Worm (Caenorhabditis elegans) whole organism, L4 larva: ENCODE results near the gene epn-1.

Experiments
- D1046.2 ChIP-seq: fragments of 200-800 bp; sonication (Bioruptor generic); IDR thresholded peaks from 2 replicates; pipeline ENCODE4 v1.3.6; 2022; ENCODE audit warnings: missing genetic modification characterization, missing compliant biosample characterization
- F10B5.3 ChIP-seq: sonication (generic microtip); optimal IDR thresholded peaks from 2 replicates; lab custom pipeline; 2016; ENCODE audit warnings: mild to moderate bottlenecking, missing genetic modification characterization, missing compliant biosample characterization
- F37D6.2 ChIP-seq: sonication (generic microtip); optimal IDR thresholded peaks from 2 replicates; lab custom pipeline; 2016; ENCODE audit warnings: mild to moderate bottlenecking, missing genetic modification characterization, missing compliant biosample characterization
- F49E8.2 ChIP-seq: sonication (generic microtip); optimal IDR thresholded peaks from 2 replicates; lab custom pipeline; 2016; ENCODE audit warnings: missing compliant biosample characterization, mild to moderate bottlenecking, missing genetic modification characterization, borderline replicate concordance
- R02D3.7 ChIP-seq: fragments of 150-350 bp; sonication (generic microtip); optimal IDR thresholded peaks from 3 replicates; lab custom pipeline; 2014; ENCODE audit warnings: missing biosample characterization, missing genetic modification characterization
- T26A8.4 ChIP-seq: fragments of 200-800 bp; sonication (Bioruptor generic); IDR thresholded peaks from 2 replicates; pipeline ENCODE4 v1.3.6; 2022; ENCODE audit warnings: missing genetic modification characterization, missing compliant biosample characterization
- Y105C5A.15 ChIP-seq: fragments of 200-800 bp; sonication (Bioruptor generic); IDR thresholded peaks from 2 replicates; pipeline ENCODE4 v1.3.6; 2022; ENCODE audit warnings: missing genetic modification characterization, missing compliant biosample characterization
- ZK546.5 ChIP-seq, 2 experiments: sonication (generic microtip); optimal IDR thresholded peaks; 2 replicates each; lab custom pipeline; 2017; ENCODE audit warnings: missing biosample characterization in 2 of 2, missing genetic modification characterization in 2 of 2
- ama-1 ChIP-seq: fragments of 150-350 bp; optimal IDR thresholded peaks from 2 replicates; lab custom pipeline; 2014; ENCODE audit warnings: inconsistent platforms, mixed read lengths
- ceh-20 ChIP-seq: fragments of 200-800 bp; sonication (Bioruptor generic); IDR thresholded peaks from 2 replicates; pipeline ENCODE4 v1.3.6; 2022; ENCODE audit warnings: missing genetic modification reagents, missing genetic modification characterization, missing compliant biosample characterization
- ceh-62 ChIP-seq: sonication (generic microtip); optimal IDR thresholded peaks from 2 replicates; lab custom pipeline; 2017; ENCODE audit warnings: missing biosample characterization, missing genetic modification characterization
- ceh-82 ChIP-seq: sonication (generic microtip); optimal IDR thresholded peaks from 2 replicates; lab custom pipeline; 2017; ENCODE audit warnings: missing biosample characterization, missing genetic modification characterization
- dmd-8 ChIP-seq: fragments of 200-800 bp; sonication (Bioruptor generic); IDR thresholded peaks from 2 replicates; pipeline ENCODE4 v1.3.6; 2022; ENCODE audit warnings: missing genetic modification characterization, missing compliant biosample characterization
- duxl-1 ChIP-seq: sonication (generic microtip); optimal IDR thresholded peaks from 2 replicates; lab custom pipeline; 2016; ENCODE audit warnings: mild to moderate bottlenecking, missing genetic modification characterization, moderate library complexity, missing compliant biosample characterization; ENCODE audit not compliant: poor library complexity
- fkh-10 ChIP-seq: fragments of 150-350 bp; optimal IDR thresholded peaks from 2 replicates; lab custom pipeline; 2014; ENCODE audit warnings: missing biosample characterization, missing genetic modification reagents, missing genetic modification characterization
- hif-1 ChIP-seq, 2 experiments: sonication (generic microtip); optimal IDR thresholded peaks; 2 replicates each; lab custom pipeline; 2016 to 2017; ENCODE audit warnings: missing compliant biosample characterization in 2 of 2, missing genetic modification characterization in 2 of 2, missing genetic modification reagents in 2 of 2, missing genotype in 2 of 2, mild to moderate bottlenecking in 1 of 2
- hlh-11 ChIP-seq: fragments of 200-800 bp; sonication (Bioruptor generic); optimal IDR thresholded peaks from 2 replicates; lab custom pipeline; 2018; ENCODE audit warnings: mild to moderate bottlenecking, missing genetic modification characterization, missing compliant biosample characterization
- jun-1 ChIP-seq: fragments of 150-350 bp; optimal IDR thresholded peaks from 2 replicates; lab custom pipeline; 2014; ENCODE audit warnings: missing biosample characterization, missing genetic modification reagents, missing genetic modification characterization
- lim-7 ChIP-seq: fragments of 200-800 bp; sonication (Bioruptor generic); IDR thresholded peaks from 2 replicates; pipeline ENCODE4 v1.3.6; 2022; ENCODE audit warnings: missing genetic modification characterization, missing compliant biosample characterization
- lin-15B ChIP-seq: fragments of 150-350 bp; sonication (generic microtip); optimal IDR thresholded peaks from 3 replicates; lab custom pipeline; 2014; ENCODE audit warnings: missing biosample characterization, missing genetic modification characterization
- lin-29 ChIP-seq: fragments of 200-800 bp; sonication (Bioruptor generic); IDR thresholded peaks from 2 replicates; pipeline ENCODE4 v1.3.6; 2022; ENCODE audit warnings: missing genetic modification reagents, missing genetic modification characterization, missing compliant biosample characterization
- lin-39 ChIP-seq: fragments of 150-350 bp; optimal IDR thresholded peaks from 2 replicates; lab custom pipeline; 2014; ENCODE audit warnings: missing biosample characterization, missing genetic modification reagents, missing genetic modification characterization
- lsy-2 ChIP-seq, 2 experiments: fragments of 150-350 bp in 1 of 2; sonication (generic microtip) in 1 of 2; optimal IDR thresholded peaks; 2 replicates each; lab custom pipeline; 2014 to 2017; ENCODE audit warnings: missing biosample characterization in 2 of 2, missing genetic modification characterization in 2 of 2
- madf-5 ChIP-seq, 2 experiments: fragments of 200-800 bp; sonication (Bioruptor generic); IDR thresholded peaks; 2 replicates each; pipeline ENCODE4 v1.3.6; 2022; ENCODE audit warnings: missing compliant biosample characterization in 2 of 2, missing genetic modification characterization in 2 of 2
- mdl-1 ChIP-seq, 2 experiments: fragments of 150-350 bp in 1 of 2; sonication (generic microtip) in 1 of 2; optimal IDR thresholded peaks; 2 replicates each; lab custom pipeline; 2014 to 2017; ENCODE audit warnings: missing biosample characterization in 2 of 2, missing genetic modification characterization in 2 of 2
- mdt-29 ChIP-seq: fragments of 200-800 bp; sonication (Bioruptor generic); IDR thresholded peaks from 2 replicates; pipeline ENCODE4 v1.3.6; 2022; ENCODE audit warnings: missing genetic modification reagents, missing genetic modification characterization, missing compliant biosample characterization
- mep-1 ChIP-seq: fragments of 150-350 bp; sonication (generic microtip); optimal IDR thresholded peaks from 3 replicates; lab custom pipeline; 2014; ENCODE audit warnings: missing biosample characterization, missing genetic modification characterization
- mes-2 ChIP-seq: sonication (generic microtip); optimal IDR thresholded peaks from 2 replicates; lab custom pipeline; 2016; ENCODE audit warnings: missing genotype, mild to moderate bottlenecking, missing genetic modification characterization, missing compliant biosample characterization; ENCODE audit not compliant: poor library complexity, severe bottlenecking
- nhr-102 ChIP-seq: sonication (generic microtip); optimal IDR thresholded peaks from 2 replicates; lab custom pipeline; 2016; ENCODE audit warnings: mild to moderate bottlenecking, missing genetic modification characterization, moderate library complexity, missing compliant biosample characterization
- nhr-11 ChIP-seq: fragments of 150-350 bp; optimal IDR thresholded peaks from 2 replicates; lab custom pipeline; 2014; ENCODE audit warnings: missing biosample characterization, missing genetic modification characterization
- nhr-111 ChIP-seq: fragments of 200-800 bp; sonication (Bioruptor generic); optimal IDR thresholded peaks from 2 replicates; lab custom pipeline; 2018; ENCODE audit warnings: mild to moderate bottlenecking, missing genetic modification characterization, missing compliant biosample characterization
- nhr-237 ChIP-seq: sonication (generic microtip); optimal IDR thresholded peaks from 2 replicates; lab custom pipeline; 2017; ENCODE audit warnings: missing biosample characterization, missing genetic modification characterization
- nhr-25 ChIP-seq: sonication (generic microtip); optimal IDR thresholded peaks from 2 replicates; lab custom pipeline; 2017; ENCODE audit warnings: missing genetic modification characterization, mild to moderate bottlenecking, missing compliant biosample characterization, antibody characterized with exemption, moderate library complexity, borderline replicate concordance; ENCODE audit not compliant: insufficient read depth
- nhr-28 ChIP-seq: fragments of 150-350 bp; optimal IDR thresholded peaks from 2 replicates; lab custom pipeline; 2014; ENCODE audit warnings: missing biosample characterization, missing genetic modification characterization
- nhr-41 ChIP-seq: fragments of 200-800 bp; sonication (Bioruptor generic); IDR thresholded peaks from 2 replicates; pipeline ENCODE4 v1.3.6; 2022; ENCODE audit warnings: missing genetic modification reagents, missing genetic modification characterization, missing compliant biosample characterization
- nhr-48 ChIP-seq: sonication (generic microtip); optimal IDR thresholded peaks from 2 replicates; lab custom pipeline; 2016; ENCODE audit warnings: mild to moderate bottlenecking, missing genetic modification characterization, missing compliant biosample characterization
- nhr-77 ChIP-seq: fragments of 150-350 bp; optimal IDR thresholded peaks from 2 replicates; lab custom pipeline; 2014; ENCODE audit warnings: missing biosample characterization, missing genetic modification characterization
- php-3 ChIP-seq: fragments of 200-800 bp; sonication (Bioruptor generic); IDR thresholded peaks from 2 replicates; pipeline ENCODE4 v1.3.6; 2022; ENCODE audit warnings: missing genetic modification reagents, missing genetic modification characterization, missing compliant biosample characterization
- pqm-1 ChIP-seq: sonication (generic microtip); optimal IDR thresholded peaks from 2 replicates; lab custom pipeline; 2017; ENCODE audit warnings: missing biosample characterization, missing genetic modification characterization
- rbr-2 ChIP-seq: sonication (generic microtip); optimal IDR thresholded peaks from 2 replicates; lab custom pipeline; 2016; ENCODE audit warnings: missing genotype, missing genetic modification characterization, missing compliant biosample characterization
- saeg-2 ChIP-seq: fragments of 200-800 bp; sonication (Bioruptor generic); IDR thresholded peaks from 2 replicates; pipeline ENCODE4 v1.3.6; 2022; ENCODE audit warnings: missing genetic modification reagents, missing genetic modification characterization, missing compliant biosample characterization
- sdz-12 ChIP-seq: fragments of 200-800 bp; sonication (Bioruptor generic); optimal IDR thresholded peaks from 2 replicates; lab custom pipeline; 2018; ENCODE audit warnings: mild to moderate bottlenecking, missing genetic modification characterization, missing compliant biosample characterization
- set-16 ChIP-seq: fragments of 200-800 bp; sonication (Bioruptor generic); IDR thresholded peaks from 2 replicates; pipeline ENCODE4 v1.3.6; 2022; ENCODE audit warnings: missing genetic modification reagents, missing genetic modification characterization, missing compliant biosample characterization
- snpc-1.2 ChIP-seq: fragments of 200-800 bp; sonication (Bioruptor generic); IDR thresholded peaks from 2 replicates; pipeline ENCODE4 v1.3.6; 2022; ENCODE audit warnings: missing genetic modification reagents, missing genetic modification characterization, missing compliant biosample characterization
- spr-1 ChIP-seq: sonication (generic microtip); optimal IDR thresholded peaks from 2 replicates; lab custom pipeline; 2016; ENCODE audit warnings: mild to moderate bottlenecking, missing genetic modification characterization, missing compliant biosample characterization
- spr-3 ChIP-seq: fragments of 200-800 bp; sonication (Bioruptor generic); optimal IDR thresholded peaks from 2 replicates; lab custom pipeline; 2018; ENCODE audit warnings: mild to moderate bottlenecking, missing genetic modification characterization, missing compliant biosample characterization
- tag-97 ChIP-seq: fragments of 200-800 bp; sonication (Bioruptor generic); IDR thresholded peaks from 2 replicates; pipeline ENCODE4 v1.3.6; 2022; ENCODE audit warnings: missing genetic modification characterization, missing compliant biosample characterization
- tra-1 ChIP-seq: fragments of 200-800 bp; sonication (Bioruptor generic); IDR thresholded peaks from 2 replicates; pipeline ENCODE4 v1.3.6; 2022; ENCODE audit warnings: missing genetic modification reagents, missing genetic modification characterization, missing compliant biosample characterization
- unc-62 ChIP-seq, 3 experiments: fragments of 150-350 bp in 1 of 3; sonication (generic microtip); optimal IDR thresholded peaks in 2 of 3; peaks in 1 of 3; 1 replicate in 1 of 3; 2 replicates in 2 of 3; lab custom pipeline; 2014 to 2017; ENCODE audit warnings: missing biosample characterization in 3 of 3, missing genetic modification characterization in 3 of 3, missing genetic modification reagents in 3 of 3, missing genotype in 1 of 3
- vab-7 ChIP-seq: fragments of 200-800 bp; sonication (Bioruptor generic); IDR thresholded peaks from 2 replicates; pipeline ENCODE4 v1.3.6; 2022; ENCODE audit warnings: missing genetic modification reagents, missing genetic modification characterization, missing compliant biosample characterization
- zfp-3 ChIP-seq: fragments of 200-800 bp; sonication (Bioruptor generic); conservative IDR thresholded peaks from 2 replicates; pipeline ENCODE4 v1.3.6; 2022; ENCODE audit warnings: missing genetic modification reagents, missing genetic modification characterization, missing compliant biosample characterization

Gene epn-1

ce11 chrX:14841030-14841429, 22.7 kb upstream of the epn-1 start (continued):
- TF ChIP-seq php-3 (GFP tag; lab: Robert Waterston, UW) (no peak), zfp-3 (GFP tag; lab: Robert Waterston, UW) (no peak), lin-39 (tag; lab: Kevin White, UChicago) (no peak), hlh-11 (tag; lab: Kevin White, UChicago) (peak; percentile 93), mep-1 (tag; lab: Kevin White, UChicago) (peak; percentile 94), tra-1 (no peak), Y105C5A.15 (GFP tag; lab: Robert Waterston, UW) (no peak), mdl-1 (tag; optimal IDR thresholded peaks at IDR 0.05; lab: Kevin White, UChicago) (peak; percentile 75 to 97), unc-62 (GFP tag; optimal IDR thresholded peaks at IDR 0.05 in 1 of 2; lab: Kevin White, UChicago) (peak in 1 of 2 experiments; percentile 99), unc-62 (tag; optimal IDR thresholded peaks at IDR 0.05; lab: Kevin White, UChicago) (peak; percentile 38), tag-97 (GFP tag; lab: Robert Waterston, UW) (no peak), spr-3 (GFP tag; lab: Kevin White, UChicago) (no peak), ama-1 (lab: Kevin White, UChicago) (peak; percentile 10), madf-5 (GFP tag; IDR thresholded peaks at IDR 0.05; lab: Robert Waterston, UW) (no peak), lin-29 (no peak; the same call in 1 of the 2 replicates), dmd-8 (GFP tag; lab: Robert Waterston, UW) (no peak), set-16 (GFP tag; lab: Robert Waterston, UW) (peak; percentile 64; the same call in 1 of the 2 replicates), T26A8.4 (GFP tag; lab: Robert Waterston, UW) (no peak), nhr-11 (peak; percentile 87), ceh-20 (peak; percentile 67; the same call in 1 of the 2 replicates), saeg-2 (GFP tag; lab: Robert Waterston, UW) (0 out of 2 replicates have a peak, but pooled peaks have one; percentile 22), D1046.2 (GFP tag; lab: Robert Waterston, UW) (no peak), sdz-12 (GFP tag; lab: Kevin White, UChicago) (no peak), F49E8.2 (no peak), jun-1 (peak; percentile 60), rbr-2 (tag; lab: Kevin White, UChicago) (peak; percentile 91), nhr-237 (no peak), F37D6.2 (tag; lab: Kevin White, UChicago) (peak; percentile 84), ceh-82 (tag; lab: Kevin White, UChicago) (no peak), nhr-41 (GFP tag; lab: Robert Waterston, UW) (no peak), fkh-10 (GFP tag; lab: Kevin White, UChicago) (peak; percentile 94), snpc-1.2 (GFP tag; lab: Robert Waterston, UW) (no peak), mdt-29 (no peak), spr-1 (tag; lab: Kevin White, UChicago) (peak; percentile 34), nhr-25 (peak; percentile 38), ceh-62 (tag; lab: Kevin White, UChicago) (no peak), lsy-2 (tag; optimal IDR thresholded peaks at IDR 0.05; lab: Kevin White, UChicago) (peak; percentile 68 to 86), nhr-102 (no peak), nhr-48 (tag; lab: Kevin White, UChicago) (peak; percentile 67), nhr-77 (tag; lab: Kevin White, UChicago) (peak; percentile 85), nhr-111 (GFP tag; lab: Kevin White, UChicago) (no peak), ZK546.5 (tag; optimal IDR thresholded peaks at IDR 0.05; lab: Kevin White, UChicago) (no peak), pqm-1 (tag; lab: Kevin White, UChicago) (peak; percentile 39), nhr-28 (peak; percentile 90), mes-2 (tag; lab: Kevin White, UChicago) (peak; percentile 84), R02D3.7 (no peak), lin-15B (tag; lab: Kevin White, UChicago) (no peak), hif-1 (tag; optimal IDR thresholded peaks at IDR 0.05; lab: Kevin White, UChicago) (peak in 1 of 2 experiments; percentile 84), F10B5.3 (tag; lab: Kevin White, UChicago) (peak; percentile 1), duxl-1 (no peak), vab-7 (GFP tag; lab: Robert Waterston, UW) (peak; percentile 50), lim-7 (no peak)
